Worm (Caenorhabditis elegans) whole organism, late embryonic: ENCODE results near the gene nkcc-1.

ENCODE experiments used
- ama-1 ChIP-seq: fragments of 150-350 bp; optimal IDR thresholded peaks from 2 replicates; lab custom pipeline; 2014
- ceh-19 ChIP-seq: fragments of 200-800 bp; sonication (Bioruptor generic); optimal IDR thresholded peaks from 2 replicates; lab custom pipeline; 2018; ENCODE audit warnings: mild to moderate bottlenecking, missing genetic modification characterization, missing compliant biosample characterization
- ceh-24 ChIP-seq: sonication (generic microtip); optimal IDR thresholded peaks from 2 replicates; lab custom pipeline; 2016; ENCODE audit warnings: mild to moderate bottlenecking, missing genetic modification characterization, missing compliant biosample characterization
- ceh-30 ChIP-seq: fragments of 150-350 bp; optimal IDR thresholded peaks from 2 replicates; lab custom pipeline; 2014; ENCODE audit warnings: missing biosample characterization, missing genetic modification characterization
- ceh-6 ChIP-seq: fragments of 200-800 bp; sonication (Bioruptor generic); optimal IDR thresholded peaks from 2 replicates; lab custom pipeline; 2018; ENCODE audit warnings: mild to moderate bottlenecking, missing genetic modification characterization, missing compliant biosample characterization
- dve-1 ChIP-seq: sonication (generic microtip); optimal IDR thresholded peaks from 2 replicates; lab custom pipeline; 2017; ENCODE audit warnings: antibody characterized with exemption, mild to moderate bottlenecking, missing genetic modification characterization, missing compliant biosample characterization
- hlh-30 ChIP-seq: sonication (generic microtip); optimal IDR thresholded peaks from 2 replicates; lab custom pipeline; 2017; ENCODE audit warnings: antibody characterized with exemption, missing genetic modification characterization, missing compliant biosample characterization; ENCODE audit not compliant: insufficient read depth
- lin-11 ChIP-seq: fragments of 200-800 bp; sonication (Bioruptor generic); optimal IDR thresholded peaks from 2 replicates; lab custom pipeline; 2018; ENCODE audit warnings: mild to moderate bottlenecking, missing genetic modification characterization, missing compliant biosample characterization
- sox-4 ChIP-seq: sonication (generic microtip); optimal IDR thresholded peaks from 2 replicates; lab custom pipeline; 2017; ENCODE audit warnings: mild to moderate bottlenecking, missing genetic modification characterization, inconsistent platforms, missing compliant biosample characterization
- tbx-2 ChIP-seq: sonication (generic microtip); optimal IDR thresholded peaks from 2 replicates; lab custom pipeline; 2016; ENCODE audit warnings: missing genetic modification characterization, missing compliant biosample characterization
- unc-3 ChIP-seq, 2 experiments: fragments of 200-800 bp in 1 of 2; sonication (Bioruptor generic) in 1 of 2; sonication (generic microtip) in 1 of 2; conservative IDR thresholded peaks in 1 of 2; optimal IDR thresholded peaks in 1 of 2; 2 replicates each; pipeline versions ENCODE4 v1.3.6 to Lab custom; 2016 to 2022; ENCODE audit warnings: missing compliant biosample characterization in 2 of 2, missing genetic modification characterization in 2 of 2, missing genetic modification reagents in 1 of 2

ce11 chrIV:14137063-14137462 is 13.2 kb upstream of the nkcc-1 start, which contains the start of gene srz-31:
- TF ChIP-seq ceh-19 (GFP tag; lab: Kevin White, UChicago), result no peak
- TF ChIP-seq sox-4 (tag; lab: Kevin White, UChicago), result no peak
- no peak for TF ChIP-seq lin-11
- no peak for TF ChIP-seq ceh-30
- no peak for TF ChIP-seq ama-1 (lab: Kevin White, UChicago)
- no peak for TF ChIP-seq ceh-6
- TF ChIP-seq ceh-24 (tag; lab: Kevin White, UChicago), result no peak
- no peak for TF ChIP-seq tbx-2 (tag; lab: Kevin White, UChicago)
- TF ChIP-seq hlh-30, result no peak
- no peak for TF ChIP-seq dve-1 (tag; lab: Kevin White, UChicago)
- no peak for TF ChIP-seq unc-3 (GFP tag; conservative IDR thresholded peaks at IDR 0.05; lab: Robert Waterston, UW)
- no peak for TF ChIP-seq unc-3 (tag; optimal IDR thresholded peaks at IDR 0.05; lab: Kevin White, UChicago)
